Worm (Caenorhabditis elegans) whole organism, L4 larva: Measurements from ENCODE around the gene cest-33.

ENCODE experiments used
- R02D3.7 ChIP-seq: fragments of 150-350 bp; sonication (generic microtip); optimal IDR thresholded peaks from 3 replicates; lab custom pipeline; 2014; ENCODE audit warnings: missing biosample characterization, missing genetic modification characterization
- T26A8.4 ChIP-seq: fragments of 200-800 bp; sonication (Bioruptor generic); IDR thresholded peaks from 2 replicates; pipeline ENCODE4 v1.3.6; 2022; ENCODE audit warnings: missing genetic modification characterization, missing compliant biosample characterization
- ces-1 ChIP-seq: fragments of 150-350 bp; sonication (generic microtip); optimal IDR thresholded peaks from 4 replicates; lab custom pipeline; 2014; ENCODE audit warnings: missing biosample characterization, missing genetic modification reagents, missing genetic modification characterization
- dpl-1 ChIP-seq: fragments of 150-350 bp; optimal IDR thresholded peaks from 2 replicates; lab custom pipeline; 2014; ENCODE audit warnings: missing biosample characterization, missing genetic modification reagents, missing genetic modification characterization
- hlh-30 ChIP-seq: sonication (generic microtip); optimal IDR thresholded peaks from 2 replicates; lab custom pipeline; 2017; ENCODE audit warnings: antibody characterized with exemption, mild to moderate bottlenecking, missing genetic modification characterization, missing compliant biosample characterization; ENCODE audit not compliant: insufficient read depth
- lsy-2 ChIP-seq, 2 experiments: fragments of 150-350 bp in 1 of 2; sonication (generic microtip) in 1 of 2; optimal IDR thresholded peaks; 2 replicates each; lab custom pipeline; 2014 to 2017; ENCODE audit warnings: missing biosample characterization in 2 of 2, missing genetic modification characterization in 2 of 2
- madf-5 ChIP-seq, 2 experiments: fragments of 200-800 bp; sonication (Bioruptor generic); IDR thresholded peaks; 2 replicates each; pipeline ENCODE4 v1.3.6; 2022; ENCODE audit warnings: missing compliant biosample characterization in 2 of 2, missing genetic modification characterization in 2 of 2
- mdt-29 ChIP-seq: fragments of 200-800 bp; sonication (Bioruptor generic); IDR thresholded peaks from 2 replicates; pipeline ENCODE4 v1.3.6; 2022; ENCODE audit warnings: missing genetic modification reagents, missing genetic modification characterization, missing compliant biosample characterization
- nhr-76 ChIP-seq: fragments of 150-350 bp; optimal IDR thresholded peaks from 2 replicates; lab custom pipeline; 2014; ENCODE audit warnings: missing biosample characterization, missing genetic modification characterization
- nhr-77 ChIP-seq: fragments of 150-350 bp; optimal IDR thresholded peaks from 2 replicates; lab custom pipeline; 2014; ENCODE audit warnings: missing biosample characterization, missing genetic modification characterization
- php-3 ChIP-seq: fragments of 200-800 bp; sonication (Bioruptor generic); IDR thresholded peaks from 2 replicates; pipeline ENCODE4 v1.3.6; 2022; ENCODE audit warnings: missing genetic modification reagents, missing genetic modification characterization, missing compliant biosample characterization
- unc-62 ChIP-seq, 3 experiments: fragments of 150-350 bp in 1 of 3; sonication (generic microtip); optimal IDR thresholded peaks in 2 of 3; peaks in 1 of 3; 1 replicate in 1 of 3; 2 replicates in 2 of 3; lab custom pipeline; 2014 to 2017; ENCODE audit warnings: missing biosample characterization in 3 of 3, missing genetic modification characterization in 3 of 3, missing genetic modification reagents in 3 of 3, missing genotype in 1 of 3

- no peak for TF ChIP-seq nhr-77
- no peak for TF ChIP-seq dpl-1 (GFP tag; lab: Kevin White, UChicago)
- TF ChIP-seq unc-62 (GFP tag; optimal IDR thresholded peaks at IDR 0.05 in 1 of 2; lab: Kevin White, UChicago) = peak in 1 of 2 experiments; percentile 24
- TF ChIP-seq unc-62 (tag; optimal IDR thresholded peaks at IDR 0.05; lab: Kevin White, UChicago) = no peak
- no peak for TF ChIP-seq madf-5 (GFP tag; IDR thresholded peaks at IDR 0.05; lab: Robert Waterston, UW)
- TF ChIP-seq ces-1 (GFP tag; lab: Kevin White, UChicago) = no peak
- no peak for TF ChIP-seq T26A8.4
- no peak for TF ChIP-seq lsy-2 (tag; optimal IDR thresholded peaks at IDR 0.05; lab: Kevin White, UChicago)
- no peak for TF ChIP-seq hlh-30 (tag; lab: Kevin White, UChicago)
- no peak for TF ChIP-seq mdt-29 (GFP tag; lab: Robert Waterston, UW)
- no peak for TF ChIP-seq nhr-76 (tag; lab: Kevin White, UChicago)
- no peak for TF ChIP-seq php-3 (GFP tag; lab: Robert Waterston, UW)
- no peak for TF ChIP-seq R02D3.7 (tag; lab: Kevin White, UChicago)
Measured at ce11 chrV:6317928-6318327, 47.5 kb downstream of the cest-33 start.
